Worm (Caenorhabditis elegans) whole organism, early embryonic: Measurements from ENCODE around the gene skr-13.
"Not testable (repeated sequence)": the region's sequence is repeated elsewhere in the genome, so short reads cannot be mapped to it uniquely, and the experiment has no call there.

Experiments used
- ama-1 ChIP-seq: fragments of 150-350 bp; optimal IDR thresholded peaks from 2 replicates; lab custom pipeline; 2014
- ceh-36 ChIP-seq: sonication (generic microtip); optimal IDR thresholded peaks from 2 replicates; lab custom pipeline; 2016; ENCODE audit warnings: missing genetic modification characterization, inconsistent platforms, missing compliant biosample characterization
- flt-1 ChIP-seq: fragments of 200-800 bp; sonication (Bioruptor generic); IDR thresholded peaks from 2 replicates; pipeline ENCODE4 v1.3.6; 2022; ENCODE audit warnings: missing genetic modification characterization, missing compliant biosample characterization
- hmbx-1 ChIP-seq: sonication (generic microtip); optimal IDR thresholded peaks from 2 replicates; lab custom pipeline; 2016; ENCODE audit warnings: mild to moderate bottlenecking, missing genetic modification characterization, missing compliant biosample characterization
- pes-1 ChIP-seq: fragments of 200-800 bp; sonication (Bioruptor generic); IDR thresholded peaks from 2 replicates; pipeline ENCODE4 v1.3.6; 2022; ENCODE audit warnings: missing genetic modification reagents, missing genetic modification characterization, missing compliant biosample characterization
- scrt-1 ChIP-seq: fragments of 200-800 bp; sonication (Bioruptor generic); IDR thresholded peaks from 2 replicates; pipeline ENCODE4 v1.3.6; 2022; ENCODE audit warnings: missing genetic modification characterization, missing compliant biosample characterization
- tbx-37 ChIP-seq: fragments of 200-800 bp; sonication (Bioruptor generic); conservative IDR thresholded peaks from 2 replicates; pipeline ENCODE4 v1.3.6; 2022; ENCODE audit warnings: missing genetic modification reagents, missing genetic modification characterization, missing compliant biosample characterization
- tra-4 ChIP-seq: sonication (generic microtip); optimal IDR thresholded peaks from 2 replicates; lab custom pipeline; 2017; ENCODE audit warnings: missing genetic modification characterization, missing compliant biosample characterization

- not testable (repeated sequence) for TF ChIP-seq scrt-1; pes-1 (GFP tag; lab: Robert Waterston, UW); tbx-37 (GFP tag; lab: Robert Waterston, UW); flt-1 (GFP tag; lab: Robert Waterston, UW); ama-1; tra-4; ceh-36; hmbx-1 (tag; lab: Kevin White, UChicago)
Observed at ce11 chrIV:17165734-17166133, 3.3 kb upstream of the skr-13 start, which contains the start of gene skr-8.
